Fruit fly (Drosophila melanogaster) whole organism, wandering third instar larva: ENCODE results near the gene fan.
A peak's percentile ranks its signal among the peaks of the same experiment; 100 is the strongest.

Experiments used
- Abd-B ChIP-seq: fragments of >200 bp; optimal IDR thresholded peaks from 2 replicates; lab custom pipeline; 2017; ENCODE audit warnings: missing biosample characterization, missing genetic modification characterization
- CG32264 ChIP-seq: fragments of 200-800 bp; sonication (Bioruptor generic); optimal IDR thresholded peaks from 2 replicates; lab custom pipeline; 2016; ENCODE audit warnings: missing biosample characterization, missing genetic modification characterization
- CG9705 ChIP-seq: fragments of 200-800 bp; sonication (Bioruptor generic); optimal IDR thresholded peaks from 2 replicates; lab custom pipeline; 2018; ENCODE audit warnings: missing biosample characterization, mild to moderate bottlenecking, missing genetic modification characterization
- CrebA ChIP-seq: fragments of 200-800 bp; sonication (Bioruptor generic); optimal IDR thresholded peaks from 2 replicates; lab custom pipeline; 2016; ENCODE audit warnings: missing biosample characterization, mild to moderate bottlenecking, missing genetic modification characterization, borderline replicate concordance
- Dfd ChIP-seq: fragments of >200 bp; optimal IDR thresholded peaks from 2 replicates; lab custom pipeline; 2017; ENCODE audit warnings: missing biosample characterization, missing genetic modification characterization
- Dif ChIP-seq: fragments of 200-275, 200-300 bp; sonication (Bioruptor generic); optimal IDR thresholded peaks from 2 replicates; lab custom pipeline; 2018; ENCODE audit warnings: missing biosample characterization, missing genetic modification characterization; ENCODE audit not compliant: partially characterized antibody
- GATAd ChIP-seq: sonication (Bioruptor generic); optimal IDR thresholded peaks from 2 replicates; lab custom pipeline; 2016; ENCODE audit warnings: missing biosample characterization, missing genetic modification characterization
- HLH106 ChIP-seq: fragments of 200-800 bp; optimal IDR thresholded peaks from 3 replicates; lab custom pipeline; 2019; ENCODE audit warnings: missing biosample characterization, mild to moderate bottlenecking, missing genetic modification characterization, moderate library complexity
- Hnf4 ChIP-seq: fragments of 200-800 bp; sonication (Bioruptor generic); optimal IDR thresholded peaks from 2 replicates; lab custom pipeline; 2016; ENCODE audit warnings: missing biosample characterization, mild to moderate bottlenecking, missing genetic modification characterization
- Hr78 ChIP-seq: fragments of >200 bp; optimal IDR thresholded peaks from 2 replicates; lab custom pipeline; 2017; ENCODE audit warnings: missing biosample characterization, missing genetic modification characterization
- Hr83 ChIP-seq: fragments of 200-300 bp; sonication (Bioruptor generic); optimal IDR thresholded peaks from 2 replicates; lab custom pipeline; 2016; ENCODE audit warnings: missing biosample characterization, mild to moderate bottlenecking, missing genetic modification characterization, moderate library complexity; ENCODE audit not compliant: poor library complexity, severe bottlenecking
- Jra ChIP-seq: sonication (Bioruptor generic); optimal IDR thresholded peaks from 2 replicates; lab custom pipeline; 2016; ENCODE audit warnings: missing biosample characterization, missing genetic modification characterization
- Mio ChIP-seq: sonication (Bioruptor generic); optimal IDR thresholded peaks from 2 replicates; lab custom pipeline; 2016; ENCODE audit warnings: missing biosample characterization, missing genetic modification characterization
- Myc ChIP-seq: fragments of >200 bp; optimal IDR thresholded peaks from 2 replicates; lab custom pipeline; 2017
- N ChIP-seq: fragments of >200 bp; optimal IDR thresholded peaks from 2 replicates; lab custom pipeline; 2018; ENCODE audit warnings: missing biosample characterization, missing external identifiers, missing genetic modification characterization
- OdsH ChIP-seq: fragments of 200-800 bp; sonication (Bioruptor generic); optimal IDR thresholded peaks from 2 replicates; lab custom pipeline; 2016; ENCODE audit warnings: missing biosample characterization, mild to moderate bottlenecking, missing genetic modification characterization
- Rel ChIP-seq, 2 experiments: fragments of 200-800 bp; sonication (Bioruptor generic) in 1 of 2; optimal IDR thresholded peaks; 2 replicates in 1 of 2; 3 replicates in 1 of 2; lab custom pipeline; 2016 to 2019; ENCODE audit warnings: mild to moderate bottlenecking in 2 of 2, missing biosample characterization in 2 of 2, missing genetic modification characterization in 2 of 2, moderate library complexity in 1 of 2
- Sp1 ChIP-seq: fragments of 200-800 bp; sonication (Bioruptor generic); optimal IDR thresholded peaks from 3 replicates; lab custom pipeline; 2019; ENCODE audit warnings: missing biosample characterization, mild to moderate bottlenecking, missing genetic modification characterization, moderate library complexity
- Vsx2 ChIP-seq: fragments of 200-300, 225-300 bp; sonication (Bioruptor generic); optimal IDR thresholded peaks from 2 replicates; lab custom pipeline; 2018; ENCODE audit warnings: missing biosample characterization, missing genetic modification characterization; ENCODE audit not compliant: partially characterized antibody
- br ChIP-seq: fragments of 200-800 bp; sonication (Bioruptor generic); optimal IDR thresholded peaks from 2 replicates; lab custom pipeline; 2016; ENCODE audit warnings: missing biosample characterization, missing genetic modification characterization
- brk ChIP-seq: fragments of 200-800 bp; sonication (Bioruptor generic); optimal IDR thresholded peaks from 2 replicates; lab custom pipeline; 2016; ENCODE audit warnings: missing biosample characterization, mild to moderate bottlenecking, missing genetic modification characterization
- dl ChIP-seq, 2 experiments: fragments of 175-275, 200-275 bp in 1 of 2; fragments of 200-275 bp in 1 of 2; sonication (Bioruptor generic); optimal IDR thresholded peaks; lab custom pipeline; 2018; ENCODE audit warnings: mild to moderate bottlenecking in 2 of 2, missing biosample characterization in 2 of 2, missing genetic modification characterization in 2 of 2, moderate library complexity in 2 of 2; ENCODE audit not compliant: partially characterized antibody in 2 of 2, insufficient read depth in 1 of 2
- dmrt93B ChIP-seq: fragments of 200-800 bp; sonication (Bioruptor generic); optimal IDR thresholded peaks from 2 replicates; lab custom pipeline; 2018; ENCODE audit warnings: missing biosample characterization, mild to moderate bottlenecking, missing genetic modification characterization
- dsf ChIP-seq: sonication (Bioruptor generic); optimal IDR thresholded peaks from 2 replicates; lab custom pipeline; 2016; ENCODE audit warnings: missing biosample characterization, missing genetic modification characterization, borderline replicate concordance
- ey ChIP-seq: fragments of 200-800 bp; sonication (Bioruptor generic); optimal IDR thresholded peaks from 2 replicates; lab custom pipeline; 2016; ENCODE audit warnings: missing biosample characterization, missing genetic modification characterization
- foxo ChIP-seq, 2 experiments: fragments of 200-800 bp; sonication (Bioruptor generic); optimal IDR thresholded peaks; 2 replicates in 1 of 2; 3 replicates in 1 of 2; lab custom pipeline; 2016 to 2017; ENCODE audit warnings: missing biosample characterization in 2 of 2, missing genetic modification characterization in 2 of 2
- fru ChIP-seq: fragments of 200-800 bp; sonication (Bioruptor generic); optimal IDR thresholded peaks from 3 replicates; lab custom pipeline; 2016; ENCODE audit warnings: missing biosample characterization, mild to moderate bottlenecking, missing genetic modification characterization
- h ChIP-seq: fragments of 200-800 bp; sonication (Bioruptor generic); optimal IDR thresholded peaks from 3 replicates; lab custom pipeline; 2016; ENCODE audit warnings: missing biosample characterization, mild to moderate bottlenecking, missing genetic modification characterization
- jim ChIP-seq: fragments of 175-275, 200-325 bp; sonication (Bioruptor generic); optimal IDR thresholded peaks from 2 replicates; lab custom pipeline; 2016; ENCODE audit warnings: missing biosample characterization, mild to moderate bottlenecking, missing genetic modification characterization
- lola ChIP-seq: fragments of >200 bp; optimal IDR thresholded peaks from 2 replicates; lab custom pipeline; 2017; ENCODE audit warnings: missing biosample characterization, missing genetic modification characterization
- pan ChIP-seq: fragments of >200 bp; optimal IDR thresholded peaks from 2 replicates; lab custom pipeline; 2017
- psq ChIP-seq: fragments of 200-800 bp; sonication (Bioruptor generic); optimal IDR thresholded peaks from 3 replicates; lab custom pipeline; 2017; ENCODE audit warnings: missing biosample characterization, mild to moderate bottlenecking, missing genetic modification characterization, moderate library complexity
- rgr ChIP-seq: fragments of 200-800 bp; sonication (Bioruptor generic); optimal IDR thresholded peaks from 3 replicates; lab custom pipeline; 2016; ENCODE audit warnings: missing biosample characterization, mild to moderate bottlenecking, missing genetic modification characterization
- sage ChIP-seq: fragments of 200-800 bp; sonication (Bioruptor generic); optimal IDR thresholded peaks from 2 replicates; lab custom pipeline; 2016; ENCODE audit warnings: missing biosample characterization, mild to moderate bottlenecking, missing genetic modification characterization
- sv ChIP-seq: fragments of 200-800 bp; sonication (Bioruptor generic); optimal IDR thresholded peaks from 3 replicates; lab custom pipeline; 2016; ENCODE audit warnings: missing biosample characterization, missing genetic modification characterization
- tai ChIP-seq: sonication (Bioruptor generic); optimal IDR thresholded peaks from 2 replicates; lab custom pipeline; 2016; ENCODE audit warnings: missing biosample characterization, missing genetic modification characterization
- usp ChIP-seq: fragments of >200 bp; optimal IDR thresholded peaks from 2 replicates; lab custom pipeline; 2017; ENCODE audit warnings: missing biosample characterization, missing genetic modification characterization
- woc ChIP-seq: sonication (Bioruptor generic); optimal IDR thresholded peaks from 2 replicates; lab custom pipeline; 2016; ENCODE audit warnings: missing biosample characterization, mild to moderate bottlenecking, missing genetic modification characterization

The fan gene

DNA sequence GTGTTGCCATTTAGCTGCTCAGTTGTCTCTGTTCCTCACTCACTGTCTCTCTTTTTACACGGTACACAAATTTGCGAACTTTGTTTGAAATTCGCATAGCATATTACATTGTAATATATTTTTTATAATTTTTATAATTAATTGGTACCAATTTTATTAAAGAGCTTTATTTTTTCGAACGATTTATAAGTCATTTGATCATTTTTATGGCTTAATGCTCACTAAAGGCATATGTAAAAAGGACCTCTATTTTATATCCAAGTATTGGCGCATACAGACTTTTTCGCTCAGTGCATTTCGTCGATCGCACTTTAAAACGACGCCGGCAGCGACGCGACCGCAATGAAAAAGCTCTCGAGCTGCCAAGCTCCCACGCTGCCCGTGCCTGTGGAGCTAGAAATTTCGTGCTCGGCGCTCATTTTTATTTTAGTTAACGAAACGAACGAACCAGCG, 12.8 kb upstream of the fan start:
- TF ChIP-seq pan (lab: Kevin White, UChicago) (no peak), GATAd (GFP tag; lab: Kevin White, UChicago) (no peak), Vsx2 (no peak), usp (GFP tag; lab: Kevin White, UChicago) (no peak), Hr78 (GFP tag; lab: Kevin White, UChicago) (no peak), Hnf4 (GFP tag; lab: Kevin White, UChicago) (peak; percentile 83), sv (peak; percentile 87), tai (GFP tag; lab: Kevin White, UChicago) (no peak), Myc (lab: Kevin White, UChicago) (no peak), dmrt93B (GFP tag; lab: Kevin White, UChicago) (peak; percentile 89), lola (GFP tag; lab: Kevin White, UChicago) (no peak), Rel (GFP tag; optimal IDR thresholded peaks at IDR 0.05; lab: Kevin White, UChicago) (peak; percentile 47), Rel (tag; optimal IDR thresholded peaks at IDR 0.05; lab: Kevin White, UChicago) (peak; percentile 43), Sp1 (GFP tag; lab: Kevin White, UChicago) (peak; percentile 91), br (GFP tag; lab: Kevin White, UChicago) (peak; percentile 78), rgr (GFP tag; lab: Kevin White, UChicago) (peak; percentile 94), sage (GFP tag; lab: Kevin White, UChicago) (peak; percentile 15), Dif (no peak), foxo (GFP tag; optimal IDR thresholded peaks at IDR 0.05; lab: Kevin White, UChicago) (peak in 1 of 2 experiments; percentile 95), Mio (GFP tag; lab: Kevin White, UChicago) (peak; percentile 20), CG32264 (GFP tag; lab: Kevin White, UChicago) (peak; percentile 19), Dfd (GFP tag; lab: Kevin White, UChicago) (no peak), CG9705 (peak; percentile 90), brk (peak; percentile 73), Hr83 (GFP tag; lab: Kevin White, UChicago) (no peak), OdsH (peak; percentile 94), dl (GFP tag; optimal IDR thresholded peaks at IDR 0.05; lab: Kevin White, UChicago; ENCODE audit: insufficient read depth in 1 of 2, partially characterized antibody in 2 of 2) (no peak), woc (GFP tag; lab: Kevin White, UChicago) (peak; percentile 55), dsf (no peak), CrebA (GFP tag; lab: Kevin White, UChicago) (peak; percentile 76), psq (GFP tag; lab: Kevin White, UChicago) (peak; percentile 92), jim (GFP tag; lab: Kevin White, UChicago) (no peak), Jra (GFP tag; lab: Kevin White, UChicago) (peak; percentile 53), h (GFP tag; lab: Kevin White, UChicago) (peak; percentile 93), HLH106 (tag; lab: Kevin White, UChicago) (peak; percentile 91), fru (peak; percentile 92), N (GFP tag; lab: Kevin White, UChicago) (no peak), ey (peak; percentile 79), Abd-B (no peak)

DNA sequence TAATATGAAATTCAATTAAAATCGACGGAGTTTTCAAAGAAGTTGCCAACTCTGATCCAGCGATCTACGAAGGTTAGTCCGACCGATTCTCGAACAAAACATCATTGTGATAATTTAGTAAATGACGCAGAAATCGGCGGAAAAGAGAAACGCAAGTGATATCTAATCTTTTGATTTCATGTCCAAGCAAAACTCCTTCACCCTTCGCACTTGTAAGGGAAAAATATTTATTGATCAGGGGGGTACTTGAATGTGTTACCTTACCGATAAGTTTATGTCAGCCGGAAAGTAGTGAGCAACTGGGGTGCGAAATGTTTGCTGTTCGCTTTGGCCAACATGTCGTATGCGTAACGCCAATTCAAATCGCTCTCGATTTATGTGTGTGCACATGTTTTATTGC, 11.8 kb upstream of the fan start:
- TF ChIP-seq sv = no peak
- TF ChIP-seq, all 38 proteins: peak for 0

DNA sequence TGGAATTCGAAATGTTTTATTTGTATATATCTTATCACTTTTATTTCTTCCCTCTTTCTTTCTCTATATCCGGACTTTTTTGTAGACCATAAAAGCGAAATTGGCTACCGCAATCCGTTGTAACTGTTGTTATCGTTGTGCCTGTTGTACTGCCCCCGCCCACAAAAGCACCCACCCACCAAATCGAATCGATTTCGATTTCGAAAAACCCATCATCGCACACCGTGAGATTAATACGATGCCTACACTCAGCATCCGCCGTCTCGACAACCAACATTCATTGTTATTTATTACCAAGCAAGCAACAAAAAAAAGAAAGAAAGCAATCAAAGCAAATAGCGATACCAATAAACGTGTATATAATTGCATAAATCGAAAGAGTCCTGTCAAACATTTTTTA, 731 bp upstream of the fan start:
- no peak for TF ChIP-seq tai (GFP tag; lab: Kevin White, UChicago)
- TF ChIP-seq fru = no peak
- no peak for TF ChIP-seq rgr (GFP tag; lab: Kevin White, UChicago)
- TF ChIP-seq foxo (GFP tag; optimal IDR thresholded peaks at IDR 0.05; lab: Kevin White, UChicago) = no peak
- TF ChIP-seq Vsx2 = no peak
- no peak for TF ChIP-seq Mio (GFP tag; lab: Kevin White, UChicago)
- TF ChIP-seq Rel (GFP tag; optimal IDR thresholded peaks at IDR 0.05; lab: Kevin White, UChicago) = no peak
- TF ChIP-seq Rel (tag; optimal IDR thresholded peaks at IDR 0.05; lab: Kevin White, UChicago) = no peak
- no peak for TF ChIP-seq Hr78 (GFP tag; lab: Kevin White, UChicago)
- no peak for TF ChIP-seq CrebA (GFP tag; lab: Kevin White, UChicago)
- TF ChIP-seq dsf = no peak
- no peak for TF ChIP-seq lola (GFP tag; lab: Kevin White, UChicago)
- no peak for TF ChIP-seq Sp1 (GFP tag; lab: Kevin White, UChicago)
- TF ChIP-seq OdsH = no peak
- no peak for TF ChIP-seq sage (GFP tag; lab: Kevin White, UChicago)
- TF ChIP-seq Abd-B = no peak
